Worm (Caenorhabditis elegans) whole organism, young adult: ENCODE results near the gene T25B9.11.

Experiments used
- D2030.7 ChIP-seq: fragments of 200-800 bp; sonication (Bioruptor generic); IDR thresholded peaks from 2 replicates; pipeline ENCODE4 v1.3.6; 2022; ENCODE audit warnings: missing genetic modification reagents, missing genetic modification characterization, missing compliant biosample characterization
- F22D6.2 ChIP-seq: sonication (generic microtip); optimal IDR thresholded peaks from 2 replicates; lab custom pipeline; 2016; ENCODE audit warnings: mild to moderate bottlenecking, missing genetic modification characterization, missing compliant biosample characterization
- F23B12.7 ChIP-seq: sonication (generic microtip); optimal IDR thresholded peaks from 2 replicates; lab custom pipeline; 2017; ENCODE audit warnings: missing genetic modification characterization, mild to moderate bottlenecking, missing compliant biosample characterization, antibody characterized with exemption, moderate library complexity; ENCODE audit not compliant: insufficient read depth
- F33H1.4 ChIP-seq: fragments of 200-800 bp; sonication (Bioruptor generic); IDR thresholded peaks from 2 replicates; pipeline ENCODE4 v1.3.6; 2022; ENCODE audit warnings: missing genetic modification reagents, missing genetic modification characterization, missing compliant biosample characterization
- F49E8.2 ChIP-seq: sonication (generic microtip); optimal IDR thresholded peaks from 3 replicates; lab custom pipeline; 2017; ENCODE audit warnings: missing genetic modification characterization, mild to moderate bottlenecking, missing compliant biosample characterization, antibody characterized with exemption, moderate library complexity; ENCODE audit not compliant: insufficient read depth
- K12H6.12 ChIP-seq: fragments of 200-800 bp; sonication (Bioruptor generic); optimal IDR thresholded peaks from 2 replicates; lab custom pipeline; 2018; ENCODE audit warnings: mild to moderate bottlenecking, missing genetic modification characterization, missing compliant biosample characterization
- T07F8.4 ChIP-seq: sonication (generic microtip); optimal IDR thresholded peaks from 2 replicates; lab custom pipeline; 2016; ENCODE audit warnings: mild to moderate bottlenecking, missing genetic modification characterization, moderate library complexity, missing compliant biosample characterization
- Y67H2A.10 ChIP-seq: fragments of 200-800 bp; sonication (Bioruptor generic); conservative IDR thresholded peaks from 2 replicates; pipeline ENCODE4 v1.3.6; 2022; ENCODE audit warnings: missing genetic modification reagents, missing genetic modification characterization, missing compliant biosample characterization
- aptf-3 ChIP-seq: fragments of 200-800 bp; sonication (Bioruptor generic); IDR thresholded peaks from 2 replicates; pipeline ENCODE4 v1.3.6; 2022; ENCODE audit warnings: missing genetic modification characterization, missing compliant biosample characterization
- attf-3 ChIP-seq: fragments of 200-800 bp; sonication (Bioruptor generic); conservative IDR thresholded peaks from 2 replicates; pipeline ENCODE4 v1.3.6; 2022; ENCODE audit warnings: missing genetic modification reagents, missing genetic modification characterization, missing compliant biosample characterization
- attf-5 ChIP-seq: fragments of 200-800 bp; sonication (Bioruptor generic); optimal IDR thresholded peaks from 2 replicates; lab custom pipeline; 2018; ENCODE audit warnings: mild to moderate bottlenecking, missing genetic modification characterization, missing compliant biosample characterization
- bed-1 ChIP-seq: fragments of 200-800 bp; sonication (Bioruptor generic); IDR thresholded peaks from 2 replicates; pipeline ENCODE4 v1.3.6; 2022; ENCODE audit warnings: missing genetic modification reagents, missing genetic modification characterization, missing compliant biosample characterization
- bed-2 ChIP-seq: fragments of 200-800 bp; sonication (Bioruptor generic); IDR thresholded peaks from 2 replicates; pipeline ENCODE4 v1.3.6; 2022; ENCODE audit warnings: missing genetic modification reagents, missing genetic modification characterization, missing compliant biosample characterization
- ceh-58 ChIP-seq: fragments of 200-800 bp; sonication (Bioruptor generic); IDR thresholded peaks from 2 replicates; pipeline ENCODE4 v1.3.6; 2022; ENCODE audit warnings: missing genetic modification characterization, missing compliant biosample characterization
- ceh-91 ChIP-seq: fragments of 200-800 bp; sonication (Bioruptor generic); IDR thresholded peaks from 2 replicates; pipeline ENCODE4 v1.3.6; 2022; ENCODE audit warnings: missing genetic modification reagents, missing genetic modification characterization, missing compliant biosample characterization
- dpff-1 ChIP-seq: sonication (generic microtip); optimal IDR thresholded peaks from 2 replicates; lab custom pipeline; 2017; ENCODE audit warnings: mild to moderate bottlenecking, missing genetic modification characterization, missing compliant biosample characterization
- dpl-1 ChIP-seq: fragments of 150-350 bp; optimal IDR thresholded peaks from 2 replicates; lab custom pipeline; 2014; ENCODE audit warnings: missing biosample characterization, missing genetic modification reagents, missing genetic modification characterization
- efl-1 ChIP-seq: fragments of 150-350 bp; optimal IDR thresholded peaks from 2 replicates; lab custom pipeline; 2014; ENCODE audit warnings: missing biosample characterization, missing genetic modification reagents, missing genetic modification characterization
- ekl-4 ChIP-seq: fragments of 200-800 bp; sonication (Bioruptor generic); IDR thresholded peaks from 2 replicates; pipeline ENCODE4 v1.3.6; 2022; ENCODE audit warnings: missing genetic modification reagents, missing genetic modification characterization, missing compliant biosample characterization
- ets-4 ChIP-seq: fragments of 200-800 bp; sonication (Bioruptor generic); optimal IDR thresholded peaks from 2 replicates; lab custom pipeline; 2018; ENCODE audit warnings: mild to moderate bottlenecking, missing genetic modification characterization, missing compliant biosample characterization
- him-1 ChIP-seq: sonication (generic microtip); optimal IDR thresholded peaks from 2 replicates; lab custom pipeline; 2016; ENCODE audit warnings: missing genotype, missing genetic modification reagents, missing genetic modification characterization, missing compliant biosample characterization
- lin-54 ChIP-seq: fragments of 200-800 bp; sonication (Bioruptor generic); optimal IDR thresholded peaks from 2 replicates; lab custom pipeline; 2018; ENCODE audit warnings: mild to moderate bottlenecking, missing genetic modification characterization, missing compliant biosample characterization
- lir-1 ChIP-seq: fragments of 200-800 bp; sonication (Bioruptor generic); conservative IDR thresholded peaks from 2 replicates; pipeline ENCODE4 v1.3.6; 2022; ENCODE audit warnings: missing genetic modification reagents, missing genetic modification characterization, missing compliant biosample characterization
- lsl-1 ChIP-seq: fragments of 200-800 bp; sonication (Bioruptor generic); optimal IDR thresholded peaks from 2 replicates; lab custom pipeline; 2018; ENCODE audit warnings: mild to moderate bottlenecking, missing genetic modification characterization, moderate library complexity, missing compliant biosample characterization
- madf-6 ChIP-seq: fragments of 200-800 bp; sonication (Bioruptor generic); IDR thresholded peaks from 2 replicates; pipeline ENCODE4 v1.3.6; 2022; ENCODE audit warnings: missing genetic modification reagents, missing genetic modification characterization, missing compliant biosample characterization
- madf-8 ChIP-seq: fragments of 200-800 bp; sonication (Bioruptor generic); conservative IDR thresholded peaks from 2 replicates; pipeline ENCODE4 v1.3.6; 2022; ENCODE audit warnings: missing genetic modification reagents, missing genetic modification characterization, missing compliant biosample characterization
- mes-4 ChIP-seq: sonication (generic microtip); optimal IDR thresholded peaks from 2 replicates; lab custom pipeline; 2016; ENCODE audit warnings: missing genotype, missing genetic modification characterization, missing compliant biosample characterization
- nhr-80 ChIP-seq: sonication (generic microtip); optimal IDR thresholded peaks from 2 replicates; lab custom pipeline; 2016; ENCODE audit warnings: missing genetic modification characterization, missing compliant biosample characterization
- nhr-90 ChIP-seq: sonication (generic microtip); optimal IDR thresholded peaks from 2 replicates; lab custom pipeline; 2016; ENCODE audit warnings: missing genotype, mild to moderate bottlenecking, missing genetic modification characterization, missing compliant biosample characterization
- rcor-1 ChIP-seq: fragments of 200-800 bp; sonication (Bioruptor generic); IDR thresholded peaks from 2 replicates; pipeline ENCODE4 v1.3.6; 2022; ENCODE audit warnings: missing genetic modification reagents, missing genetic modification characterization, missing compliant biosample characterization
- snpc-1.3 ChIP-seq: sonication (generic microtip); optimal IDR thresholded peaks from 2 replicates; lab custom pipeline; 2017; ENCODE audit warnings: missing genetic modification characterization, mild to moderate bottlenecking, missing compliant biosample characterization, antibody characterized with exemption, moderate library complexity, missing genotype, missing genetic modification reagents; ENCODE audit not compliant: insufficient read depth
- snpc-3.4 ChIP-seq: sonication (generic microtip); optimal IDR thresholded peaks from 2 replicates; lab custom pipeline; 2017; ENCODE audit warnings: missing genetic modification characterization, mild to moderate bottlenecking, missing compliant biosample characterization, antibody characterized with exemption, moderate library complexity, missing genotype, missing genetic modification reagents
- snpc-4 ChIP-seq, 5 experiments: fragments of 150-350 bp in 1 of 5; sonication (generic microtip) in 4 of 5; optimal IDR thresholded peaks; 2 replicates each; lab custom pipeline; 2014 to 2018; ENCODE audit warnings: missing genetic modification characterization in 5 of 5, missing biosample characterization in 3 of 5, antibody characterized with exemption in 2 of 5, mild to moderate bottlenecking in 2 of 5, missing compliant biosample characterization in 2 of 5, missing genotype in 2 of 5, moderate library complexity in 2 of 5, missing genetic modification reagents in 1 of 5
- tbp1 ChIP-seq: fragments of 200-800 bp; sonication (Bioruptor generic); optimal IDR thresholded peaks from 2 replicates; lab custom pipeline; 2018; ENCODE audit warnings: mild to moderate bottlenecking, missing genetic modification characterization, missing compliant biosample characterization
- tbx-9 ChIP-seq: sonication (generic microtip); optimal IDR thresholded peaks from 2 replicates; lab custom pipeline; 2016; ENCODE audit warnings: borderline replicate concordance, missing genetic modification characterization, inconsistent platforms, missing compliant biosample characterization
- tlf-1 ChIP-seq: fragments of 200-800 bp; sonication (Bioruptor generic); optimal IDR thresholded peaks from 2 replicates; lab custom pipeline; 2018; ENCODE audit warnings: mild to moderate bottlenecking, missing genetic modification characterization, missing compliant biosample characterization
- unc-130 ChIP-seq: sonication (generic microtip); optimal IDR thresholded peaks from 2 replicates; lab custom pipeline; 2016; ENCODE audit warnings: missing genetic modification reagents, missing genetic modification characterization, missing compliant biosample characterization
- xnd-1 ChIP-seq: sonication (generic microtip); optimal IDR thresholded peaks from 2 replicates; lab custom pipeline; 2016; ENCODE audit warnings: missing genotype, missing genetic modification reagents, missing genetic modification characterization, missing compliant biosample characterization
- ztf-22 ChIP-seq: fragments of 200-800 bp; sonication (Bioruptor generic); optimal IDR thresholded peaks from 2 replicates; lab custom pipeline; 2018; ENCODE audit warnings: mild to moderate bottlenecking, missing genetic modification characterization, moderate library complexity, missing compliant biosample characterization
- ztf-26 ChIP-seq: sonication (generic microtip); optimal IDR thresholded peaks from 2 replicates; lab custom pipeline; 2017; ENCODE audit warnings: missing genetic modification characterization, missing compliant biosample characterization

T25B9.11 gene

ce11 chrIV:10757616-10758193 is 6.6 kb upstream of the T25B9.11 start, which contains the start of the genes T25B9.4 and T25B9.6 (continued):
- no peak for TF ChIP-seq lir-1 (GFP tag; lab: Robert Waterston, UW)
- TF ChIP-seq nhr-90 (tag; lab: Kevin White, UChicago): no peak
- no peak for TF ChIP-seq dpff-1 (tag; lab: Kevin White, UChicago)

DNA sequence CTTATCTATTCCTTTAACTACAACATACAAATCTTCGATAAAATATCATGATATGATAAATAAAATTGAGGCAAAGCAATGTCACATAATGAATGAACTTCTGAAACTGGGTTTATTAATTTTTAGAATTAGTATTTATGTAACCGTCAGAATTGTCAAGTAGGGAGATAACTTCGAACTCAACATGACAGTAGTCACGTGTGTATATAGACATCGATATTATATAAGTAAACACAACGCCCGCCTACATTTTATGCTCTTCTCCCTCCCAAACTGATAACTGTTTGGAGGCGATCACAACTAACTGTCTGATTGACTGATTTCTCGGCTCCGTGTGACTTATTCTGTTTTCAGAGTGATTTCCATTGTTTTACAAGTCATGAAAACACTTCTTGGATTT is 3.0 kb upstream of the T25B9.11 start, which contains the start of gene ugt-54:
TSS of gene ugt-54 (plus strand) at position 355 of the 400 bp plus-strand sequence.
- TF ChIP-seq tlf-1 (GFP tag; lab: Kevin White, UChicago) (peak; percentile 12), ets-4 (GFP tag; lab: Kevin White, UChicago) (no peak), tbx-9 (no peak), ztf-22 (GFP tag; lab: Kevin White, UChicago) (no peak), nhr-80 (tag; lab: Kevin White, UChicago) (peak; percentile 81), ztf-26 (tag; lab: Kevin White, UChicago) (no peak), F22D6.2 (tag; lab: Kevin White, UChicago) (no peak), attf-5 (GFP tag; lab: Kevin White, UChicago) (no peak), T07F8.4 (no peak), tbp1 (GFP tag; lab: Kevin White, UChicago) (peak; percentile 10), snpc-1.3 (tag; lab: Kevin White, UChicago) (no peak), dpl-1 (GFP tag; lab: Kevin White, UChicago) (no peak)

ce11 chrIV:10765053-10765452 is 747 bp downstream of the T25B9.11 start, which contains the start of gene T25B9.12:
TSS of gene T25B9.12 (plus strand) at chrIV:10765353.
- TF ChIP-seq mes-4 (tag; lab: Kevin White, UChicago): no peak
- TF ChIP-seq madf-8 (GFP tag; lab: Robert Waterston, UW): no peak
- no peak for TF ChIP-seq efl-1
- TF ChIP-seq bed-1: no peak
- TF ChIP-seq K12H6.12 (tag; lab: Kevin White, UChicago): no peak
- TF ChIP-seq lsl-1: no peak
- no peak for TF ChIP-seq F22D6.2 (tag; lab: Kevin White, UChicago)
- TF ChIP-seq attf-3 (GFP tag; lab: Robert Waterston, UW): no peak

ce11 chrIV:10766071-10766470 is 1.8 kb downstream of the T25B9.11 start:
- TF ChIP-seq Y67H2A.10: no peak
- peak; percentile 57; the same call in 1 of the 2 replicates for TF ChIP-seq D2030.7 (GFP tag; lab: Robert Waterston, UW)
- peak; percentile 35 for TF ChIP-seq F49E8.2 (tag; lab: Kevin White, UChicago)
- TF ChIP-seq snpc-3.4: peak; percentile 40
- peak; percentile 29; the same call in 1 of the 2 replicates for TF ChIP-seq ceh-91 (GFP tag; lab: Robert Waterston, UW)
- TF ChIP-seq snpc-4 (GFP tag; optimal IDR thresholded peaks at IDR 0.05; lab: Kevin White, UChicago): peak; percentile 66
- TF ChIP-seq snpc-4 (tag; optimal IDR thresholded peaks at IDR 0.05; lab: Kevin White, UChicago): peak in 3 of 4 experiments; percentile 26 to 57 (median 35)
- TF ChIP-seq tbp1 (GFP tag; lab: Kevin White, UChicago): no peak
- TF ChIP-seq F23B12.7 (tag; lab: Kevin White, UChicago): peak; percentile 37
- TF ChIP-seq madf-8 (GFP tag; lab: Robert Waterston, UW): peak; percentile 84
- peak; percentile 31 for TF ChIP-seq dpl-1 (GFP tag; lab: Kevin White, UChicago)
- no peak for TF ChIP-seq ekl-4
- TF ChIP-seq bed-2 (GFP tag; lab: Robert Waterston, UW): no peak
- TF ChIP-seq rcor-1 (GFP tag; lab: Robert Waterston, UW): peak; percentile 51; the same call in 1 of the 2 replicates
- TF ChIP-seq ceh-58 (GFP tag; lab: Robert Waterston, UW): no peak
- TF ChIP-seq xnd-1 (tag; lab: Kevin White, UChicago): peak; percentile 83
- TF ChIP-seq him-1 (tag; lab: Kevin White, UChicago): peak; percentile 10
- peak; percentile 95 for TF ChIP-seq F33H1.4 (GFP tag; lab: Robert Waterston, UW)
- TF ChIP-seq snpc-1.3 (tag; lab: Kevin White, UChicago): peak; percentile 60
- TF ChIP-seq attf-3 (GFP tag; lab: Robert Waterston, UW): peak; percentile 60; the same call in 1 of the 2 replicates
- TF ChIP-seq lsl-1: peak; percentile 89
- TF ChIP-seq aptf-3 (GFP tag; lab: Robert Waterston, UW): no peak
- TF ChIP-seq madf-6 (GFP tag; lab: Robert Waterston, UW): peak; percentile 94
- TF ChIP-seq lin-54 (GFP tag; lab: Kevin White, UChicago): peak; percentile 33
- TF ChIP-seq dpff-1 (tag; lab: Kevin White, UChicago): no peak
- TF ChIP-seq unc-130 (GFP tag; lab: Kevin White, UChicago): peak; percentile 41
- TF ChIP-seq efl-1: peak; percentile 16
